Worm (Caenorhabditis elegans) whole organism, L1 larva: ENCODE results near the gene sre-36.

Experiments
- aha-1 ChIP-seq: fragments of 150-350 bp; optimal IDR thresholded peaks from 2 replicates; lab custom pipeline; 2014; ENCODE audit warnings: missing biosample characterization, missing genetic modification characterization
- alr-1 ChIP-seq: fragments of 200-800 bp; sonication (Bioruptor generic); optimal IDR thresholded peaks from 2 replicates; lab custom pipeline; 2018; ENCODE audit warnings: borderline replicate concordance, mild to moderate bottlenecking, missing genetic modification characterization, missing compliant biosample characterization
- aly-2 ChIP-seq: fragments of 150-350 bp; optimal IDR thresholded peaks from 2 replicates; lab custom pipeline; 2014; ENCODE audit warnings: missing biosample characterization, missing genetic modification characterization
- ama-1 ChIP-seq: fragments of 150-350 bp; optimal IDR thresholded peaks from 2 replicates; lab custom pipeline; 2014
- ceh-63 ChIP-seq: fragments of 200-800 bp; sonication (Bioruptor generic); optimal IDR thresholded peaks from 2 replicates; lab custom pipeline; 2018; ENCODE audit warnings: mild to moderate bottlenecking, missing genetic modification characterization, missing compliant biosample characterization
- ceh-8 ChIP-seq: fragments of 200-800 bp; sonication (Bioruptor generic); optimal IDR thresholded peaks from 2 replicates; lab custom pipeline; 2018; ENCODE audit warnings: mild to moderate bottlenecking, missing genetic modification characterization, moderate library complexity, missing compliant biosample characterization
- ceh-88 ChIP-seq: fragments of 200-800 bp; sonication (Bioruptor generic); IDR thresholded peaks from 2 replicates; pipeline ENCODE4 v1.3.6; 2022; ENCODE audit warnings: missing genetic modification characterization, missing compliant biosample characterization
- ceh-90 ChIP-seq: sonication (generic microtip); optimal IDR thresholded peaks from 2 replicates; lab custom pipeline; 2016; ENCODE audit warnings: missing genetic modification characterization, missing compliant biosample characterization
- dsc-1 ChIP-seq: sonication (generic microtip); optimal IDR thresholded peaks from 2 replicates; lab custom pipeline; 2016; ENCODE audit warnings: mild to moderate bottlenecking, missing genetic modification characterization, missing compliant biosample characterization
- efl-3 ChIP-seq: fragments of 200-800 bp; sonication (Bioruptor generic); optimal IDR thresholded peaks from 2 replicates; lab custom pipeline; 2018; ENCODE audit warnings: mild to moderate bottlenecking, missing genetic modification characterization, missing compliant biosample characterization
- fkh-4 ChIP-seq: sonication (generic microtip); optimal IDR thresholded peaks from 2 replicates; lab custom pipeline; 2016; ENCODE audit warnings: missing compliant biosample characterization, missing genetic modification characterization, borderline replicate concordance
- fkh-8 ChIP-seq: sonication (generic microtip); optimal IDR thresholded peaks from 2 replicates; lab custom pipeline; 2016; ENCODE audit warnings: mild to moderate bottlenecking, missing genetic modification characterization, missing compliant biosample characterization
- grh-1 ChIP-seq: fragments of 200-800 bp; sonication (Bioruptor generic); IDR thresholded peaks from 2 replicates; pipeline ENCODE4 v1.3.6; 2022; ENCODE audit warnings: missing genetic modification reagents, missing genetic modification characterization, missing compliant biosample characterization
- hlh-4 ChIP-seq: sonication (generic microtip); optimal IDR thresholded peaks from 2 replicates; lab custom pipeline; 2016; ENCODE audit warnings: mild to moderate bottlenecking, missing genetic modification characterization, missing compliant biosample characterization
- irx-1 ChIP-seq: sonication (generic microtip); optimal IDR thresholded peaks from 2 replicates; lab custom pipeline; 2016; ENCODE audit warnings: missing genetic modification characterization, missing compliant biosample characterization
- isw-1 ChIP-seq: fragments of 200-800 bp; sonication (Bioruptor generic); IDR thresholded peaks from 2 replicates; pipeline ENCODE4 v1.3.6; 2022; ENCODE audit warnings: missing genetic modification characterization, missing compliant biosample characterization
- lin-35 ChIP-seq, 2 experiments: fragments of 150-350 bp; optimal IDR thresholded peaks; 2 replicates each; lab custom pipeline; 2014; ENCODE audit warnings: missing biosample characterization in 2 of 2, missing genetic modification characterization in 2 of 2, missing genetic modification reagents in 2 of 2
- lir-3 ChIP-seq: sonication (generic microtip); optimal IDR thresholded peaks from 2 replicates; lab custom pipeline; 2016; ENCODE audit warnings: mild to moderate bottlenecking, missing genetic modification characterization, moderate library complexity, missing compliant biosample characterization; ENCODE audit not compliant: poor library complexity
- lsy-2 ChIP-seq, 2 experiments: fragments of 150-350 bp; optimal IDR thresholded peaks; 2 replicates each; lab custom pipeline; 2014; ENCODE audit warnings: missing biosample characterization in 2 of 2, missing genetic modification characterization in 2 of 2
- mab-9 ChIP-seq: fragments of 200-800 bp; sonication (Bioruptor generic); IDR thresholded peaks from 2 replicates; pipeline ENCODE4 v1.3.6; 2022; ENCODE audit warnings: missing genetic modification reagents, missing genetic modification characterization, missing compliant biosample characterization
- mdl-1 ChIP-seq, 2 experiments: fragments of 150-350 bp; optimal IDR thresholded peaks; 2 replicates each; lab custom pipeline; 2014 to 2017; ENCODE audit warnings: missing biosample characterization in 2 of 2, missing genetic modification characterization in 2 of 2, inconsistent platforms in 1 of 2
- mep-1 ChIP-seq: fragments of 150-350 bp; optimal IDR thresholded peaks from 2 replicates; lab custom pipeline; 2014; ENCODE audit warnings: missing biosample characterization, missing genetic modification characterization
- nhr-11 ChIP-seq: fragments of 150-350 bp; optimal IDR thresholded peaks from 2 replicates; lab custom pipeline; 2014; ENCODE audit warnings: missing biosample characterization, missing genetic modification characterization
- nhr-20 ChIP-seq: sonication (generic microtip); optimal IDR thresholded peaks from 2 replicates; lab custom pipeline; 2016; ENCODE audit warnings: mild to moderate bottlenecking, missing genetic modification characterization, missing compliant biosample characterization
- nhr-76 ChIP-seq: sonication (generic microtip); optimal IDR thresholded peaks from 2 replicates; lab custom pipeline; 2017; ENCODE audit warnings: missing biosample characterization, missing genetic modification characterization
- pax-3 ChIP-seq: fragments of 200-800 bp; sonication (Bioruptor generic); optimal IDR thresholded peaks from 2 replicates; lab custom pipeline; 2018; ENCODE audit warnings: mild to moderate bottlenecking, missing genetic modification characterization, moderate library complexity, missing compliant biosample characterization
- skn-1 ChIP-seq: fragments of 150-350 bp; optimal IDR thresholded peaks from 2 replicates; lab custom pipeline; 2014; ENCODE audit warnings: missing biosample characterization, missing genetic modification characterization
- snu-23 ChIP-seq: sonication (generic microtip); optimal IDR thresholded peaks from 2 replicates; lab custom pipeline; 2016; ENCODE audit warnings: missing genetic modification characterization, missing compliant biosample characterization
- tlp-1 ChIP-seq: fragments of 150-350 bp; optimal IDR thresholded peaks from 2 replicates; lab custom pipeline; 2014; ENCODE audit warnings: missing biosample characterization, missing genetic modification characterization
- unc-86 ChIP-seq: sonication (generic microtip); optimal IDR thresholded peaks from 2 replicates; lab custom pipeline; 2016; ENCODE audit warnings: missing genetic modification characterization, missing compliant biosample characterization
- vab-15 ChIP-seq: sonication (generic microtip); optimal IDR thresholded peaks from 2 replicates; lab custom pipeline; 2017; ENCODE audit warnings: missing genotype, mild to moderate bottlenecking, missing genetic modification characterization, missing compliant biosample characterization
- xbp-1 ChIP-seq: sonication (generic microtip); optimal IDR thresholded peaks from 2 replicates; lab custom pipeline; 2016; ENCODE audit warnings: missing genetic modification characterization, missing compliant biosample characterization
- zip-4 ChIP-seq: fragments of 200-800 bp; sonication (Bioruptor generic); optimal IDR thresholded peaks from 2 replicates; lab custom pipeline; 2018; ENCODE audit warnings: mild to moderate bottlenecking, missing genetic modification characterization, moderate library complexity, missing compliant biosample characterization
- ztf-11 ChIP-seq, 2 experiments: sonication (generic microtip); optimal IDR thresholded peaks; 2 replicates each; lab custom pipeline; 2016 to 2017; ENCODE audit warnings: missing genetic modification characterization in 2 of 2, missing biosample characterization in 1 of 2, missing compliant biosample characterization in 1 of 2
- ztf-4 ChIP-seq: fragments of 150-350 bp; optimal IDR thresholded peaks from 2 replicates; lab custom pipeline; 2014; ENCODE audit warnings: missing biosample characterization, missing genetic modification characterization

Gene sre-36

DNA sequence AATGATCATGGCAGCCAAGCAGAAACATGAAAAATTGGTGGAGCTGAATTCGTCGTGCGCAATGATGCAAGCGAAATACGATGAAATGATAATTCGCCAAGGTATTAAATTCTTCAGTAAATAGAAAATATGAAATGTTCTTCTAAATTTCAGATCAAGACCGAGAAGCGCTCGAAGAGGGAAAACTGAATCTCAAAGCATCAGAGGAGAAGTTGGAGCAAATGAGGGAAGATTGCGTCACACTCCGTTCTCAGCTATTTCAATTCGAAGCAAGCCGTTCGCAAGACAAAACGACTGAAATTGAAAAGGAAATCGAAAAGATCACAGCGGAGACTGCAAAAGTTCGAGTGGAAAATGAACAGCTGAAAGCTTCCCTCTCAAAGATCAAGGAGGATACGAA lies 6.9 kb downstream of the sre-36 start:
- TF ChIP-seq lin-35 (GFP tag; optimal IDR thresholded peaks at IDR 0.05; lab: Kevin White, UChicago): no peak
- no peak for TF ChIP-seq mdl-1 (tag; optimal IDR thresholded peaks at IDR 0.05; lab: Kevin White, UChicago)
- TF ChIP-seq aly-2 (tag; lab: Kevin White, UChicago): no peak
- TF ChIP-seq skn-1 (tag; lab: Kevin White, UChicago): no peak
- TF ChIP-seq alr-1 (tag; lab: Kevin White, UChicago): no peak
- no peak for TF ChIP-seq tlp-1 (tag; lab: Kevin White, UChicago)
- TF ChIP-seq ztf-4 (tag; lab: Kevin White, UChicago): no peak
- no peak for TF ChIP-seq grh-1 (GFP tag; lab: Robert Waterston, UW)
- no peak for TF ChIP-seq fkh-8 (tag; lab: Kevin White, UChicago)
- TF ChIP-seq zip-4 (GFP tag; lab: Kevin White, UChicago): no peak
- TF ChIP-seq xbp-1 (tag; lab: Kevin White, UChicago): no peak
- TF ChIP-seq mab-9: no peak
- TF ChIP-seq snu-23 (GFP tag; lab: Kevin White, UChicago): no peak
- TF ChIP-seq ceh-90 (tag; lab: Kevin White, UChicago): no peak

DNA sequence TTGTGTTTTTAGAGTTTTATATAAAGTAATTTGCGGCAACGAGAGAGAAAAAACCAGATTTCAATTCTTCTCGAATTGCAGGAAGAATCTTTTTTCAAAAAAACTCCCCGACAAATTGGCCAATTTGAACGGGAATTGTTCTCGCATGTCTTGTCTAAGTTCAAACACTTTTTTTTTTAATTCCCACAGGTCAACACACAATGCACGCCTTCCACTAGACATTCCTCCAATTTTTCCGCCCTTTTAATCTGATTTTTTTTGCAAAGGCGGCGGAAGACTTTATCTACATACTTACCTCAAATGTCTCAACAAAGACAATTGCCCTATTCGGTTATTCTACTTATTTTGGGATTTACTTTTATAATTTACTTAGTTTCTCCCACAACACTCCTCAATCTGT lies 8.2 kb downstream of the sre-36 start, which contains the start of gene F26D2.3:
TSS of gene F26D2.3 (plus strand) at position 301 of the 400 bp plus-strand sequence.
- no peak for TF ChIP-seq hlh-4
- no peak for TF ChIP-seq ceh-63 (GFP tag; lab: Kevin White, UChicago)
- TF ChIP-seq aly-2 (tag; lab: Kevin White, UChicago): no peak
- TF ChIP-seq dsc-1 (tag; lab: Kevin White, UChicago): no peak
- no peak for TF ChIP-seq isw-1 (GFP tag; lab: Robert Waterston, UW)
- no peak for TF ChIP-seq ceh-8 (GFP tag; lab: Kevin White, UChicago)
- no peak for TF ChIP-seq mep-1 (tag; lab: Kevin White, UChicago)
- TF ChIP-seq lsy-2 (tag; optimal IDR thresholded peaks at IDR 0.05; lab: Kevin White, UChicago): no peak
- no peak for TF ChIP-seq ztf-11 (tag; optimal IDR thresholded peaks at IDR 0.05; lab: Kevin White, UChicago)
- TF ChIP-seq aha-1 (tag; lab: Kevin White, UChicago): no peak
- TF ChIP-seq tlp-1 (tag; lab: Kevin White, UChicago): no peak
- no peak for TF ChIP-seq nhr-76 (tag; lab: Kevin White, UChicago)
- TF ChIP-seq unc-86 (tag; lab: Kevin White, UChicago): no peak
- TF ChIP-seq lir-3: no peak
- no peak for TF ChIP-seq nhr-11 (tag; lab: Kevin White, UChicago)
- no peak for TF ChIP-seq ama-1
- TF ChIP-seq vab-15: no peak
- no peak for TF ChIP-seq pax-3 (tag; lab: Kevin White, UChicago)
- TF ChIP-seq, all 84 proteins: peak for 0

DNA sequence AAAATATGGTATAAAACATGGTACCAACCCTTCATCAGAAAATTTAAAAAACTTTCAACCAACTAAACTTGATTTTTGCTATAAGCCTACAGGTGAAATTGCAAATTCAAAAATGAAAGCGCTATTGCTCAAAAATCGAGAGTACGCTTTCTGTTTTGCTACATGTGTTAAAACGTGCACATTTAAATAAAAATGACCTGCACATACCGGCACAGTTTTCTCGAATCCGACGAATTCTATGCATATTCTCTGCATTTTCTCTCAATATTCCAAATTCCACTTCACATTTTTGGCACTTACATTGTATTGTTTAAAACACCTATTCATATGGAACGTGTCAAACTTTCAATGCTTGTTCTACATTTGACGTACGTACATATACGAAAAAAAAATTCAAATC lies 11.0 kb downstream of the sre-36 start, which contains the start of gene srh-145:
TSS of gene srh-145 (plus strand) at position 193 of the 400 bp plus-strand sequence.
- no peak for TF ChIP-seq irx-1 (tag; lab: Kevin White, UChicago)
- TF ChIP-seq mab-9: no peak
- TF ChIP-seq efl-3 (GFP tag; lab: Kevin White, UChicago): no peak

DNA sequence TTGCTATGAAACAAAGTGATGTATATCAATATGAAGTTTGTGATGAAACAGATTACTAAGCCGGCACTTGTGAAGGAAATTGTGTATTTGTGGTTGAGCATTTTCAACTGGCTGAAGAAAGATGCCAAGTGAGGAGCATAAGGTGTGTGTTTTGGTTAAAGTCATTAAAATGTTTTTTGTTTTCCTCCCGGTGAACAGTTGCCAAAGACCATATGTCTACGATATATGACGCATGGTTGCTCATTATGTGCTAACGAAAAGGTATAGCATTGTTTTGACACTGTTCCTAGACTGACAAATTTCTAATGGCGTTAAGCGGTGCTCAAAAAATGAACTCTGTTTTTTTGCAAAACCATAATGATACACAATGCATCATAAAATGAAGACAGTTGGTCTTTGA lies 17.5 kb downstream of the sre-36 start, which contains the start of gene str-55:
TSS of gene str-55 (minus strand) at position 101 of the 400 bp plus-strand sequence.
- TF ChIP-seq fkh-4 (tag; lab: Kevin White, UChicago) (no peak), nhr-20 (tag; lab: Kevin White, UChicago) (no peak), efl-3 (GFP tag; lab: Kevin White, UChicago) (no peak), ceh-88 (GFP tag; lab: Robert Waterston, UW) (no peak), ztf-4 (tag; lab: Kevin White, UChicago) (no peak)
- TF ChIP-seq, all 84 proteins: peak for 0
